Worm (Caenorhabditis elegans) whole organism, mixed stage, embryonic: Measurements from ENCODE around the gene bath-36.

Experiments
- M03D4.4 ChIP-seq: sonication (generic microtip); optimal IDR thresholded peaks from 2 replicates; lab custom pipeline; 2017; ENCODE audit warnings: mild to moderate bottlenecking, missing genetic modification characterization, missing compliant biosample characterization
- ceh-83 ChIP-seq: fragments of 200-800 bp; sonication (Bioruptor generic); optimal IDR thresholded peaks from 2 replicates; lab custom pipeline; 2018; ENCODE audit warnings: mild to moderate bottlenecking, missing genetic modification characterization, missing compliant biosample characterization
- drap-1 ChIP-seq: fragments of 200-800 bp; sonication (Bioruptor generic); optimal IDR thresholded peaks from 3 replicates; lab custom pipeline; 2018; ENCODE audit warnings: mild to moderate bottlenecking, missing genetic modification characterization, missing compliant biosample characterization
- elt-1 ChIP-seq: sonication (generic microtip); optimal IDR thresholded peaks from 2 replicates; lab custom pipeline; 2017; ENCODE audit warnings: missing genetic modification characterization, mild to moderate bottlenecking, missing compliant biosample characterization, antibody characterized with exemption, moderate library complexity, borderline replicate concordance; ENCODE audit not compliant: insufficient read depth
- elt-3 ChIP-seq: fragments of 150-350 bp; optimal IDR thresholded peaks from 2 replicates; lab custom pipeline; 2014; ENCODE audit warnings: missing biosample characterization, missing genetic modification characterization
- hlh-1 ChIP-seq: fragments of 150-350 bp; optimal IDR thresholded peaks from 2 replicates; lab custom pipeline; 2014; ENCODE audit warnings: missing biosample characterization, missing genetic modification reagents, missing genetic modification characterization
- lin-13 ChIP-seq: fragments of 150-350 bp; optimal IDR thresholded peaks from 2 replicates; lab custom pipeline; 2014; ENCODE audit warnings: missing biosample characterization, missing genetic modification characterization
- lin-32 ChIP-seq: fragments of 200-800 bp; sonication (Bioruptor generic); optimal IDR thresholded peaks from 2 replicates; lab custom pipeline; 2018; ENCODE audit warnings: mild to moderate bottlenecking, missing genetic modification characterization, missing compliant biosample characterization
- lsy-2 ChIP-seq: fragments of 150-350 bp; optimal IDR thresholded peaks from 2 replicates; lab custom pipeline; 2014; ENCODE audit warnings: missing biosample characterization, missing genetic modification characterization
- mep-1 ChIP-seq: fragments of 150-350 bp; optimal IDR thresholded peaks from 2 replicates; lab custom pipeline; 2017; ENCODE audit warnings: missing biosample characterization, missing genetic modification reagents, missing genetic modification characterization, inconsistent platforms
- mls-2 ChIP-seq: sonication (generic microtip); optimal IDR thresholded peaks from 2 replicates; lab custom pipeline; 2016; ENCODE audit warnings: mild to moderate bottlenecking, missing genetic modification characterization, moderate library complexity, missing compliant biosample characterization
- nhr-12 ChIP-seq: fragments of 150-350 bp; optimal IDR thresholded peaks from 2 replicates; lab custom pipeline; 2014; ENCODE audit warnings: missing biosample characterization, missing genetic modification characterization
- nhr-2 ChIP-seq: fragments of 150-350 bp; optimal IDR thresholded peaks from 2 replicates; lab custom pipeline; 2014; ENCODE audit warnings: missing biosample characterization, missing genetic modification characterization
- nhr-237 ChIP-seq: fragments of 150-350 bp; optimal IDR thresholded peaks from 2 replicates; lab custom pipeline; 2014; ENCODE audit warnings: missing biosample characterization, missing genetic modification characterization
- nhr-28 ChIP-seq: fragments of 150-350 bp; optimal IDR thresholded peaks from 2 replicates; lab custom pipeline; 2014; ENCODE audit warnings: missing biosample characterization, missing genetic modification characterization
- nhr-76 ChIP-seq: sonication (generic microtip); optimal IDR thresholded peaks from 2 replicates; lab custom pipeline; 2017; ENCODE audit warnings: missing biosample characterization, missing genetic modification characterization
- pha-4 ChIP-seq: fragments of 150-350 bp; optimal IDR thresholded peaks from 2 replicates; lab custom pipeline; 2018; ENCODE audit warnings: missing biosample characterization, missing genetic modification reagents, missing genetic modification characterization
- sem-2 ChIP-seq: fragments of 200-800 bp; sonication (Bioruptor generic); optimal IDR thresholded peaks from 2 replicates; lab custom pipeline; 2018; ENCODE audit warnings: mild to moderate bottlenecking, missing genetic modification characterization, missing compliant biosample characterization
- snpc-4 ChIP-seq: fragments of 150-350 bp; optimal IDR thresholded peaks from 2 replicates; lab custom pipeline; 2014; ENCODE audit warnings: missing biosample characterization, missing genetic modification characterization
- sptf-1 ChIP-seq: sonication (generic microtip); optimal IDR thresholded peaks from 2 replicates; lab custom pipeline; 2017; ENCODE audit warnings: mild to moderate bottlenecking, missing genetic modification characterization, moderate library complexity, missing compliant biosample characterization
- tbx-8 ChIP-seq: fragments of 200-800 bp; sonication (Bioruptor generic); optimal IDR thresholded peaks from 2 replicates; lab custom pipeline; 2018; ENCODE audit warnings: mild to moderate bottlenecking, missing genetic modification characterization, moderate library complexity, missing compliant biosample characterization
- unc-120 ChIP-seq: sonication (generic microtip); optimal IDR thresholded peaks from 2 replicates; lab custom pipeline; 2017; ENCODE audit warnings: missing genetic modification characterization, missing compliant biosample characterization; ENCODE audit not compliant: poor library complexity, severe bottlenecking
- unc-39 ChIP-seq: fragments of 150-350 bp; optimal IDR thresholded peaks from 2 replicates; lab custom pipeline; 2014; ENCODE audit warnings: missing biosample characterization, missing genetic modification characterization
- unc-62 ChIP-seq: fragments of 150-350 bp; optimal IDR thresholded peaks from 2 replicates; lab custom pipeline; 2014; ENCODE audit warnings: missing biosample characterization, missing genetic modification reagents, missing genetic modification characterization
- zip-8 ChIP-seq: fragments of 150-350 bp; optimal IDR thresholded peaks from 2 replicates; lab custom pipeline; 2014; ENCODE audit warnings: missing biosample characterization, missing genetic modification characterization
- ztf-11 ChIP-seq: fragments of 150-350 bp; optimal IDR thresholded peaks from 2 replicates; lab custom pipeline; 2014; ENCODE audit warnings: missing biosample characterization, missing genetic modification characterization

The bath-36 gene

DNA sequence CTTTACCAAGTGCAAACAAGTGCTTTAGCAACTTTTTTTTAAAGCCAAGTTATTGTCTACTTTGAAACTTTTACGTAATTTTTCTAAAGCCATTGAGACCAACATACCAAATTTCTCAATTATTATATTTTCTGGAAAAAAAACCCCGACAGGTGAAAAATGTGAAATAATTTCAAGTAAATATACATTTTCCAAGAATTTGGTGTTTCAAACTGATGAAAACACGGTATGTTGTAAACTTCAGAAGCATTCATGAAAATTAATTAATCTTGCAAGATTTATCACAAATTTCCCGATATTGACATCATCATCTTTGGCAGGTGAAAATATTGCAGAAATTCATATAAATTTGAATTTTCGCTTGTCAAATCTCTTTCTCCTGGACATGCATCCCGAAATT is 25.0 kb upstream of the bath-36 start, which contains the start of gene srz-11:
srz-11 (plus strand) TSS at position 386 of the 400 bp plus-strand sequence.
- TF ChIP-seq ceh-83 (no peak), elt-1 (no peak), zip-8 (tag; lab: Kevin White, UChicago) (no peak), elt-3 (tag; lab: Kevin White, UChicago) (no peak), mls-2 (tag; lab: Kevin White, UChicago) (no peak), nhr-12 (tag; lab: Kevin White, UChicago) (no peak), unc-39 (tag; lab: Kevin White, UChicago) (no peak), sem-2 (no peak), mep-1 (tag; lab: Kevin White, UChicago) (no peak), lin-32 (GFP tag; lab: Kevin White, UChicago) (no peak), nhr-237 (tag; lab: Kevin White, UChicago) (no peak)
- TF ChIP-seq, all 35 proteins: peak for 0

DNA sequence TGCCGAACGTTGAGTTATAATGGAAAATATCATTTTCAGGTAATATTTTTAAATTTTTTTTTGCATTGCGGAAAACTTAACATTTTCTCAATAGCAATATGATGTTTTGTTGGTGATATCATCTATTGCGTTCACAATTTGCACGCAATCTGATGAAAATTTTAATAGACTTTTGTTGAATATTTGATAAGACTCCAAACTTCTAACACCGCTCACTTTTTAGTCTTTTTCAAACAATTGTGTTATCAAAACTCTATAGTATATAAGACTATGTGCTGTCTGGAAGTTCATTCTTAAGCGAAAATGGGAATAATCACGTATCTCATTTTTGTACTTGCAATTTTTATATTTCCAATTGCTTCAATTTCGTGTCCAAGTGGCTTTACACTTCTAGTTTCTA is 12.2 kb upstream of the bath-36 start, which contains the start of gene clec-47:
clec-47 (plus strand) TSS at position 301 of the 400 bp plus-strand sequence.
- TF ChIP-seq sptf-1 (tag; lab: Kevin White, UChicago) (no peak), M03D4.4 (no peak), nhr-28 (tag; lab: Kevin White, UChicago) (no peak), nhr-12 (tag; lab: Kevin White, UChicago) (no peak), elt-3 (tag; lab: Kevin White, UChicago) (no peak), sem-2 (no peak)

DNA sequence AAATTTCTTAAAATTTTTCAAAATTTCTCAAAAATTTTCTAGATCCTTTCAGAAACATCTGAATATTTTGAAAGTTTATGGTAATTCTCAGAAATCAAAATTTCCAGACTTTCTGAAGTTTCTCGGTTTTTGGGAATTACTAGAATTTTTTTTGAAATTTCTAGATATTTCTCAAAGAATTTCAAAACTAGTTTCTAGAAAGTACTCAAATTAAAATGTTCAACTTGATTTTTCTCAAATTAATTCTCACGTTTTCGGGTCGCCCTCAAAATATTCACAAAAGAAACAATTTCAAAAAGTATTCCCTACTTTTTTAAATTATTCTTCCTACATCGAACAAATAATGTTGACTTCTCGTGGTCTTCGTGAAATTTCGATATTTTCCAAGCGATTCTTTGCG is 7.9 kb upstream of the bath-36 start, which contains the start of gene T09F5.10:
T09F5.10 (plus strand) TSS at position 301 of the 400 bp plus-strand sequence.
- no peak for TF ChIP-seq ceh-83
- no peak for TF ChIP-seq tbx-8 (GFP tag; lab: Kevin White, UChicago)
- no peak for TF ChIP-seq nhr-12 (tag; lab: Kevin White, UChicago)
- no peak for TF ChIP-seq nhr-28 (tag; lab: Kevin White, UChicago)
- TF ChIP-seq unc-62 (GFP tag; lab: Kevin White, UChicago) = no peak
- TF ChIP-seq sptf-1 (tag; lab: Kevin White, UChicago) = no peak
- TF ChIP-seq hlh-1 = no peak
- no peak for TF ChIP-seq nhr-76 (tag; lab: Kevin White, UChicago)
- no peak for TF ChIP-seq unc-120 (tag; lab: Kevin White, UChicago)
- TF ChIP-seq elt-1 = no peak
- TF ChIP-seq mls-2 (tag; lab: Kevin White, UChicago) = no peak
- TF ChIP-seq nhr-237 (tag; lab: Kevin White, UChicago) = no peak
- TF ChIP-seq, all 35 proteins: peak for 0

DNA sequence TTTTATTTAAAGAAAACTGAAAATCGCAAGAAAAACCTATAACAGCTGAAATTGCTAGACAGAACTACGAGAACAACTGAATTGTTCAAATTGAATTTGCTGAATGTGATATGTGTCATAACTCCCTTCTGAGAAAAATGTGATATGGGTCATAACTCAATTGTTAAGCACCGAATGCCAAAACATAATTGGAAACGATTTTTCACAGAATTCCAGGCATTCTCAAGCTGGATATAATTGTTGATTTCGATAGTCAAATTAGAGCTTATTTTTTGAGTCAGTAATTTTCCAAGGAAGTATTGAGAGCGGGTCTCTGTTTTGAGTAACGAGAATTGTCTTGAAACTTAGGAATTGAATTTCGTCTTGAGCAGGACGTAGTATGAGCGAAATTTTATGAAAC is 5.8 kb upstream of the bath-36 start:
- TF ChIP-seq mep-1 (tag; lab: Kevin White, UChicago) (no peak), zip-8 (tag; lab: Kevin White, UChicago) (no peak), lsy-2 (tag; lab: Kevin White, UChicago) (no peak), nhr-76 (tag; lab: Kevin White, UChicago) (no peak), ztf-11 (tag; lab: Kevin White, UChicago) (no peak), nhr-28 (tag; lab: Kevin White, UChicago) (no peak), drap-1 (GFP tag; lab: Kevin White, UChicago) (no peak)

- TF ChIP-seq elt-1 (no peak), drap-1 (GFP tag; lab: Kevin White, UChicago) (no peak), nhr-12 (tag; lab: Kevin White, UChicago) (no peak), unc-62 (GFP tag; lab: Kevin White, UChicago) (no peak), pha-4 (tag; lab: Kevin White, UChicago) (no peak), nhr-2 (tag; lab: Kevin White, UChicago) (no peak), mls-2 (tag; lab: Kevin White, UChicago) (no peak), lin-13 (tag; lab: Kevin White, UChicago) (no peak), snpc-4 (tag; lab: Kevin White, UChicago) (no peak), nhr-237 (tag; lab: Kevin White, UChicago) (no peak)
These were observed 5.3 kb upstream of the bath-36 start, which contains the start of gene fbxa-84 for ce11 chrV:15182407-15182806. TSS of gene fbxa-84 (plus strand) at chrV:15182440.
